Worm (Caenorhabditis elegans) whole organism, L4 larva: ENCODE data around the gene col-162.

ENCODE experiments used
- T20F7.1 ChIP-seq: fragments of 200-800 bp; sonication (Bioruptor generic); optimal IDR thresholded peaks from 2 replicates; lab custom pipeline; 2018; ENCODE audit warnings: mild to moderate bottlenecking, missing genetic modification characterization, missing compliant biosample characterization
- aha-1 ChIP-seq: fragments of 150-350 bp; peaks from one replicate; lab custom pipeline; 2014; ENCODE audit warnings: missing biosample characterization, missing genetic modification characterization
- daf-12 ChIP-seq: fragments of 150-350 bp; optimal IDR thresholded peaks from 2 replicates; lab custom pipeline; 2014; ENCODE audit warnings: missing biosample characterization, missing genetic modification reagents, missing genetic modification characterization
- dmd-8 ChIP-seq: fragments of 200-800 bp; sonication (Bioruptor generic); IDR thresholded peaks from 2 replicates; pipeline ENCODE4 v1.3.6; 2022; ENCODE audit warnings: missing genetic modification characterization, missing compliant biosample characterization
- nhr-25 ChIP-seq: sonication (generic microtip); optimal IDR thresholded peaks from 2 replicates; lab custom pipeline; 2017; ENCODE audit warnings: missing genetic modification characterization, mild to moderate bottlenecking, missing compliant biosample characterization, antibody characterized with exemption, moderate library complexity, borderline replicate concordance; ENCODE audit not compliant: insufficient read depth
- nhr-28 ChIP-seq: fragments of 150-350 bp; optimal IDR thresholded peaks from 2 replicates; lab custom pipeline; 2014; ENCODE audit warnings: missing biosample characterization, missing genetic modification characterization
- pha-4 ChIP-seq, 2 experiments: fragments of 150-350 bp in 1 of 2; fragments of 200-800 bp in 1 of 2; sonication (Bioruptor generic) in 1 of 2; IDR thresholded peaks in 1 of 2; optimal IDR thresholded peaks in 1 of 2; 2 replicates each; pipeline versions ENCODE4 v1.3.6 to Lab custom; 2014 to 2022; ENCODE audit warnings: missing genetic modification characterization in 2 of 2, missing genetic modification reagents in 2 of 2, missing biosample characterization in 1 of 2, missing compliant biosample characterization in 1 of 2
- unc-62 ChIP-seq, 3 experiments: fragments of 150-350 bp in 1 of 3; sonication (generic microtip); optimal IDR thresholded peaks in 2 of 3; peaks in 1 of 3; 1 replicate in 1 of 3; 2 replicates in 2 of 3; lab custom pipeline; 2014 to 2017; ENCODE audit warnings: missing biosample characterization in 3 of 3, missing genetic modification characterization in 3 of 3, missing genetic modification reagents in 3 of 3, missing genotype in 1 of 3
- ztf-11 ChIP-seq: fragments of 150-350 bp; optimal IDR thresholded peaks from 2 replicates; lab custom pipeline; 2014; ENCODE audit warnings: missing biosample characterization, missing genetic modification characterization

The col-162 gene

ce11 chrV:13488297-13488803, 46.6 kb downstream of the col-162 start:
- TF ChIP-seq aha-1 (peak; percentile 80), unc-62 (GFP tag; optimal IDR thresholded peaks at IDR 0.05 in 1 of 2; lab: Kevin White, UChicago) (peak in 1 of 2 experiments; percentile 91), unc-62 (tag; optimal IDR thresholded peaks at IDR 0.05; lab: Kevin White, UChicago) (no peak), T20F7.1 (peak; percentile 7), pha-4 (GFP tag; IDR thresholded peaks at IDR 0.05; lab: Robert Waterston, UW) (no peak), pha-4 (tag; optimal IDR thresholded peaks at IDR 0.05; lab: Kevin White, UChicago) (no peak)

DNA sequence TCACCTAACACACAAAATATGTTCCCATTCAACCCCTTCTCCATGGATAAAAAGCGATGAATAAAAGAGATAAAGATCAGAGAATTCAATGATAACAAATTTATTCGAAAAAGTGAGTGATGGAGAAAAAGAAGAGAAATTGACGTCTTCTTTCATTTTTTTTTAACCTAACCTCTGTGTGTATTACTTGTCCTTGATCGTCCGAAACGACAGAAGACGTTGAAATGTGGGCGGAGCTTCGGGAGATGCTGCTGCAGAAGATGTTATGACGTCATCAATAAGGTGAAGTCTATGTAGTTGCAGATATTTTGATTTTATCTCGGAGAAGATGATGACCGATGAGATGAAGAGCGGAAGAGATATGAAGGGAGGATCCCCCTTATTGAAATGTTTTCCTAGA, 48.1 kb downstream of the col-162 start, which contains the start of gene T10G3.3:
T10G3.3 (minus strand) TSS at position 370 of the 400 bp plus-strand sequence.
- TF ChIP-seq dmd-8 (GFP tag; lab: Robert Waterston, UW) (no peak), daf-12 (tag; lab: Kevin White, UChicago) (no peak), nhr-25 (tag; lab: Kevin White, UChicago) (peak; percentile 4), aha-1 (peak; percentile 87), nhr-28 (tag; lab: Kevin White, UChicago) (peak; percentile 63), unc-62 (GFP tag; optimal IDR thresholded peaks at IDR 0.05 in 1 of 2; lab: Kevin White, UChicago) (peak in 1 of 2 experiments; percentile 23), unc-62 (tag; optimal IDR thresholded peaks at IDR 0.05; lab: Kevin White, UChicago) (no peak), ztf-11 (tag; lab: Kevin White, UChicago) (no peak)
- TF ChIP-seq, all 104 proteins: peak for 4
